1 fruit fly cellular context compared by ENCODE assay signal in genomic region chr2L:10276846-10277245, dm6.
TF ChIP-seq lines count a peak whose summit lies in the region.

No protein-coding gene starts in this region.

TF ChIP-seq in whole organism, embryonic, 481 proteins besides CTCF, POLR2A, EP300 and RAD21 (continued from another document and continues in another):
- no peak for TF ChIP-seq pan (optimal IDR thresholded peaks at IDR 0.05; lab: Kevin White, UChicago)
- peak in 1 of 2 experiments; percentile 27 for TF ChIP-seq pan (GFP tag; optimal IDR thresholded peaks at IDR 0.05 in 1 of 2, IDR thresholded peaks at IDR 0.05 in 1 of 2)
- no peak for TF ChIP-seq ems (GFP tag; optimal IDR thresholded peaks at IDR 0.05; lab: Kevin White, UChicago)
- TF ChIP-seq bsh (GFP tag; optimal IDR thresholded peaks at IDR 0.05; lab: Kevin White, UChicago), result peak; percentile 9 to 22
- peak; percentile 13 for TF ChIP-seq CG9609 (GFP tag; optimal IDR thresholded peaks at IDR 0.05; lab: Kevin White, UChicago)
- no peak for TF ChIP-seq E2f2 (GFP tag; IDR thresholded peaks at IDR 0.05; lab: Robert Waterston, UW)
- peak; percentile 25; the same call in 1 of the 3 replicates for TF ChIP-seq ase (GFP tag; IDR thresholded peaks at IDR 0.05; lab: Robert Waterston, UW)
- TF ChIP-seq CG9932 (GFP tag; IDR thresholded peaks at IDR 0.05; lab: Robert Waterston, UW), result no peak
- no peak for TF ChIP-seq CG13424 (tag; optimal IDR thresholded peaks at IDR 0.05; lab: Kevin White, UChicago)
- TF ChIP-seq dmrt11E (tag; optimal IDR thresholded peaks at IDR 0.05; lab: Kevin White, UChicago), result no peak
- 0 out of 3 replicates have a peak, but pooled peaks have one; percentile 13 for TF ChIP-seq CG7357 (GFP tag; IDR thresholded peaks at IDR 0.05; lab: Robert Waterston, UW)
- no peak for TF ChIP-seq NK7.1 (GFP tag; optimal IDR thresholded peaks at IDR 0.05; lab: Kevin White, UChicago)
- no peak for TF ChIP-seq CG8478 (optimal IDR thresholded peaks at IDR 0.05; lab: Kevin White, UChicago)
- TF ChIP-seq schlank (tag; optimal IDR thresholded peaks at IDR 0.05; lab: Kevin White, UChicago), result no peak
- no peak for TF ChIP-seq MBD-R2 (GFP tag; IDR thresholded peaks at IDR 0.05; lab: Robert Waterston, UW)
- TF ChIP-seq chif (GFP tag; optimal IDR thresholded peaks at IDR 0.05; lab: Kevin White, UChicago), result no peak
- TF ChIP-seq CG17802 (tag; optimal IDR thresholded peaks at IDR 0.05; lab: Kevin White, UChicago), result no peak
- TF ChIP-seq CG6813 (GFP tag; optimal IDR thresholded peaks at IDR 0.05; lab: Kevin White, UChicago), result no peak
- no peak for TF ChIP-seq B-H1 (GFP tag; IDR thresholded peaks at IDR 0.05; lab: Robert Waterston, UW)
- no peak for TF ChIP-seq gro (GFP tag; optimal IDR thresholded peaks at IDR 0.05; lab: Kevin White, UChicago)
- TF ChIP-seq CG6689 (GFP tag; IDR thresholded peaks at IDR 0.05; lab: Robert Waterston, UW), result peak; percentile 19; the same call in 1 of the 2 replicates
- no peak for TF ChIP-seq CG6854 (GFP tag; optimal IDR thresholded peaks at IDR 0.05; lab: Kevin White, UChicago)
- TF ChIP-seq Optix (GFP tag; IDR thresholded peaks at IDR 0.05; lab: Robert Waterston, UW), result no peak
- peak; percentile 62 for TF ChIP-seq zfh1 (GFP tag; IDR thresholded peaks at IDR 0.05; lab: Robert Waterston, UW)
- TF ChIP-seq peb (GFP tag; IDR thresholded peaks at IDR 0.05; lab: Robert Waterston, UW), result peak; percentile 11; the same call in 1 of the 2 replicates
- TF ChIP-seq CG17385 (GFP tag; optimal IDR thresholded peaks at IDR 0.05; lab: Kevin White, UChicago), result no peak
- TF ChIP-seq Aef1 (GFP tag; IDR thresholded peaks at IDR 0.05; lab: Robert Waterston, UW), result no peak
- no peak for TF ChIP-seq Opbp (GFP tag; IDR thresholded peaks at IDR 0.05; lab: Robert Waterston, UW; ENCODE audit: partially characterized antibody)
- TF ChIP-seq CG9797 (GFP tag; optimal IDR thresholded peaks at IDR 0.05; lab: Kevin White, UChicago), result no peak
- TF ChIP-seq Poxn (GFP tag; IDR thresholded peaks at IDR 0.05; lab: Robert Waterston, UW), result no peak
- no peak for TF ChIP-seq MTF-1 (GFP tag; optimal IDR thresholded peaks at IDR 0.05; lab: Kevin White, UChicago; ENCODE audit: borderline replicate concordance)
- no peak for TF ChIP-seq esg (GFP tag; conservative IDR thresholded peaks at IDR 0.05; lab: Robert Waterston, UW)
- TF ChIP-seq Gsc (GFP tag; IDR thresholded peaks at IDR 0.05; lab: Robert Waterston, UW), result no peak
- no peak for TF ChIP-seq CG15073 (GFP tag; optimal IDR thresholded peaks at IDR 0.05; lab: Kevin White, UChicago)
- no peak for TF ChIP-seq CG34224 (GFP tag; IDR thresholded peaks at IDR 0.05; lab: Robert Waterston, UW; ENCODE audit: partially characterized antibody)
- no peak for TF ChIP-seq kni (GFP tag; optimal IDR thresholded peaks at IDR 0.05; lab: Kevin White, UChicago)
- no peak for TF ChIP-seq vfl (GFP tag; optimal IDR thresholded peaks at IDR 0.05; lab: Kevin White, UChicago)
- TF ChIP-seq CG4424 (GFP tag; optimal IDR thresholded peaks at IDR 0.05; lab: Kevin White, UChicago), result no peak
- TF ChIP-seq CG18011 (GFP tag; optimal IDR thresholded peaks at IDR 0.05; lab: Kevin White, UChicago), result peak; percentile 10
- no peak for TF ChIP-seq CHES-1-like (GFP tag; optimal IDR thresholded peaks at IDR 0.05; lab: Kevin White, UChicago)
- TF ChIP-seq caup (GFP tag; optimal IDR thresholded peaks at IDR 0.05; lab: Kevin White, UChicago; ENCODE audit: severe bottlenecking), result no peak
- TF ChIP-seq CG11504 (tag; optimal IDR thresholded peaks at IDR 0.05; lab: Kevin White, UChicago), result no peak
- TF ChIP-seq Side (GFP tag; optimal IDR thresholded peaks at IDR 0.05; lab: Kevin White, UChicago), result peak; percentile 39
- TF ChIP-seq pum (GFP tag; optimal IDR thresholded peaks at IDR 0.05; lab: Kevin White, UChicago), result no peak
- no peak for TF ChIP-seq vnd (GFP tag; IDR thresholded peaks at IDR 0.05; lab: Robert Waterston, UW; ENCODE audit: partially characterized antibody)
- no peak for TF ChIP-seq CG30020 (tag; optimal IDR thresholded peaks at IDR 0.05; lab: Kevin White, UChicago)
- no peak for TF ChIP-seq CG18476 (GFP tag; optimal IDR thresholded peaks at IDR 0.05; lab: Kevin White, UChicago)
- no peak for TF ChIP-seq dan (GFP tag; IDR thresholded peaks at IDR 0.05; lab: Robert Waterston, UW)
- no peak for TF ChIP-seq pros (GFP tag; optimal IDR thresholded peaks at IDR 0.05; lab: Kevin White, UChicago)
- TF ChIP-seq CG15011 (GFP tag; optimal IDR thresholded peaks at IDR 0.05; lab: Kevin White, UChicago), result no peak
- TF ChIP-seq zfh2 (GFP tag; optimal IDR thresholded peaks at IDR 0.05; lab: Kevin White, UChicago), result no peak
- TF ChIP-seq CG11723 (GFP tag; optimal IDR thresholded peaks at IDR 0.05; lab: Kevin White, UChicago), result no peak
- no peak for TF ChIP-seq Fer2 (tag; optimal IDR thresholded peaks at IDR 0.05; lab: Kevin White, UChicago)
- TF ChIP-seq sc (optimal IDR thresholded peaks at IDR 0.05; lab: Kevin White, UChicago), result no peak
- TF ChIP-seq sc (GFP tag; optimal IDR thresholded peaks at IDR 0.05; lab: Kevin White, UChicago), result no peak
- TF ChIP-seq Xbp1 (GFP tag; optimal IDR thresholded peaks at IDR 0.05; lab: Kevin White, UChicago), result peak; percentile 39
- no peak for TF ChIP-seq ac (GFP tag; optimal IDR thresholded peaks at IDR 0.05; lab: Kevin White, UChicago)
- TF ChIP-seq CG7963 (GFP tag; IDR thresholded peaks at IDR 0.05; lab: Robert Waterston, UW; ENCODE audit: partially characterized antibody), result no peak
- TF ChIP-seq sug (tag; optimal IDR thresholded peaks at IDR 0.05; lab: Kevin White, UChicago), result no peak
- TF ChIP-seq ewg (GFP tag; optimal IDR thresholded peaks at IDR 0.05; lab: Kevin White, UChicago), result no peak
- TF ChIP-seq Bteb2 (GFP tag; optimal IDR thresholded peaks at IDR 0.05; lab: Kevin White, UChicago), result no peak
- 0 out of 3 replicates have a peak, but pooled peaks have one; percentile 46 for TF ChIP-seq ken (GFP tag; IDR thresholded peaks at IDR 0.05; lab: Robert Waterston, UW)
- peak; percentile 7 for TF ChIP-seq Dad (GFP tag; optimal IDR thresholded peaks at IDR 0.05; lab: Kevin White, UChicago)
- TF ChIP-seq CG12219 (GFP tag; optimal IDR thresholded peaks at IDR 0.05; lab: Kevin White, UChicago), result no peak
- no peak for TF ChIP-seq gcm (GFP tag; optimal IDR thresholded peaks at IDR 0.05; lab: Kevin White, UChicago)
- TF ChIP-seq CG2712 (tag; optimal IDR thresholded peaks at IDR 0.05; lab: Kevin White, UChicago), result no peak
- no peak for TF ChIP-seq CG6683 (GFP tag; optimal IDR thresholded peaks at IDR 0.05; lab: Kevin White, UChicago)
- no peak for TF ChIP-seq Elba2 (GFP tag; optimal IDR thresholded peaks at IDR 0.05; lab: Kevin White, UChicago)
- no peak for TF ChIP-seq sisA (GFP tag; IDR thresholded peaks at IDR 0.05; lab: Robert Waterston, UW)
- TF ChIP-seq CG9215 (GFP tag; IDR thresholded peaks at IDR 0.05; lab: Robert Waterston, UW), result no peak
- TF ChIP-seq CG12744 (GFP tag; optimal IDR thresholded peaks at IDR 0.05; lab: Kevin White, UChicago), result no peak
- TF ChIP-seq tin (GFP tag; optimal IDR thresholded peaks at IDR 0.05; lab: Kevin White, UChicago), result no peak
- no peak for TF ChIP-seq pnt (GFP tag; optimal IDR thresholded peaks at IDR 0.05; lab: Kevin White, UChicago)
- TF ChIP-seq CG15514 (GFP tag; optimal IDR thresholded peaks at IDR 0.05; lab: Kevin White, UChicago), result no peak
- TF ChIP-seq ATbp (GFP tag; optimal IDR thresholded peaks at IDR 0.05; lab: Kevin White, UChicago), result no peak
- TF ChIP-seq ind (GFP tag; optimal IDR thresholded peaks at IDR 0.05; lab: Kevin White, UChicago), result peak; percentile 7
- TF ChIP-seq Hand (GFP tag; optimal IDR thresholded peaks at IDR 0.05; lab: Kevin White, UChicago), result no peak
- TF ChIP-seq HLHmδ (GFP tag; optimal IDR thresholded peaks at IDR 0.05; lab: Kevin White, UChicago), result no peak
- no peak for TF ChIP-seq org-1 (GFP tag; optimal IDR thresholded peaks at IDR 0.05; lab: Kevin White, UChicago)
- TF ChIP-seq ato (GFP tag; IDR thresholded peaks at IDR 0.05; lab: Robert Waterston, UW; ENCODE audit: partially characterized antibody), result no peak
- TF ChIP-seq CG12659 (GFP tag; optimal IDR thresholded peaks at IDR 0.05; lab: Kevin White, UChicago), result no peak
- TF ChIP-seq CG1647 (GFP tag; optimal IDR thresholded peaks at IDR 0.05; lab: Kevin White, UChicago), result peak; percentile 36
- no peak for TF ChIP-seq CG14860 (GFP tag; IDR thresholded peaks at IDR 0.05; lab: Robert Waterston, UW; ENCODE audit: partially characterized antibody)
- TF ChIP-seq dati (GFP tag; IDR thresholded peaks at IDR 0.05; lab: Robert Waterston, UW), result 0 out of 2 replicates have a peak, but pooled peaks have one; percentile 8
- TF ChIP-seq gce (GFP tag; IDR thresholded peaks at IDR 0.05; lab: Robert Waterston, UW), result 0 out of 3 replicates have a peak, but pooled peaks have one; percentile 19
- no peak for TF ChIP-seq Hey (tag; optimal IDR thresholded peaks at IDR 0.05; lab: Kevin White, UChicago)
- no peak for TF ChIP-seq lilli (GFP tag; optimal IDR thresholded peaks at IDR 0.05; lab: Kevin White, UChicago)
- no peak for TF ChIP-seq CkIIα-i1 (GFP tag; IDR thresholded peaks at IDR 0.05; lab: Robert Waterston, UW)
- TF ChIP-seq CG10543 (GFP tag; optimal IDR thresholded peaks at IDR 0.05; lab: Kevin White, UChicago), result no peak
- TF ChIP-seq CG7745 (tag; optimal IDR thresholded peaks at IDR 0.05; lab: Kevin White, UChicago), result no peak
- TF ChIP-seq CG10147 (GFP tag; optimal IDR thresholded peaks at IDR 0.05; lab: Kevin White, UChicago), result no peak
- no peak for TF ChIP-seq pb (GFP tag; optimal IDR thresholded peaks at IDR 0.05; lab: Kevin White, UChicago)
- peak; percentile 7 for TF ChIP-seq CG7786 (GFP tag; optimal IDR thresholded peaks at IDR 0.05; lab: Kevin White, UChicago)
- no peak for TF ChIP-seq vvl (GFP tag; IDR thresholded peaks at IDR 0.05; lab: Robert Waterston, UW)
- TF ChIP-seq hth (optimal IDR thresholded peaks at IDR 0.05; lab: Kevin White, UChicago), result no peak
- TF ChIP-seq CG8290 (GFP tag; optimal IDR thresholded peaks at IDR 0.05; lab: Kevin White, UChicago), result no peak
- TF ChIP-seq CG8290 (tag; optimal IDR thresholded peaks at IDR 0.05; lab: Kevin White, UChicago), result no peak
- TF ChIP-seq CG4282 (GFP tag; optimal IDR thresholded peaks at IDR 0.05; lab: Kevin White, UChicago), result no peak
- peak; percentile 32 for TF ChIP-seq az2 (GFP tag; optimal IDR thresholded peaks at IDR 0.05; lab: Kevin White, UChicago)
- TF ChIP-seq bcd (GFP tag; optimal IDR thresholded peaks at IDR 0.05; lab: Kevin White, UChicago), result no peak
- TF ChIP-seq amos (GFP tag; IDR thresholded peaks at IDR 0.05; lab: Robert Waterston, UW; ENCODE audit: partially characterized antibody), result no peak
- TF ChIP-seq E2f1 (GFP tag; IDR thresholded peaks at IDR 0.05; lab: Robert Waterston, UW), result peak; percentile 38; the same call in 1 of the 2 replicates
- TF ChIP-seq Drgx (GFP tag; IDR thresholded peaks at IDR 0.05; lab: Robert Waterston, UW), result peak; percentile 63
- no peak for TF ChIP-seq dimm (GFP tag; IDR thresholded peaks at IDR 0.05; lab: Robert Waterston, UW)
- no peak for TF ChIP-seq ara (GFP tag; IDR thresholded peaks at IDR 0.05; lab: Robert Waterston, UW)
- TF ChIP-seq H15 (GFP tag; IDR thresholded peaks at IDR 0.05; lab: Robert Waterston, UW), result no peak
- peak; percentile 1 for TF ChIP-seq en (GFP tag; optimal IDR thresholded peaks at IDR 0.05; lab: Kevin White, UChicago)
- no peak for TF ChIP-seq emc (GFP tag; optimal IDR thresholded peaks at IDR 0.05; lab: Kevin White, UChicago)
- TF ChIP-seq CG14050 (GFP tag; IDR thresholded peaks at IDR 0.05; lab: Robert Waterston, UW), result no peak
- no peak for TF ChIP-seq CG11398 (GFP tag; optimal IDR thresholded peaks at IDR 0.05; lab: Kevin White, UChicago)
- no peak for TF ChIP-seq Ravus (GFP tag; IDR thresholded peaks at IDR 0.05; lab: Robert Waterston, UW)
- no peak for TF ChIP-seq Nf-YC (tag; optimal IDR thresholded peaks at IDR 0.05; lab: Kevin White, UChicago)
- TF ChIP-seq CG6791 (GFP tag; IDR thresholded peaks at IDR 0.05; lab: Robert Waterston, UW; ENCODE audit: partially characterized antibody), result no peak
- no peak for TF ChIP-seq usp (GFP tag; optimal IDR thresholded peaks at IDR 0.05; lab: Kevin White, UChicago)
- TF ChIP-seq CG32772 (GFP tag; IDR thresholded peaks at IDR 0.05; lab: Robert Waterston, UW), result no peak
- TF ChIP-seq CG2889 (GFP tag; IDR thresholded peaks at IDR 0.05; lab: Robert Waterston, UW), result no peak
- TF ChIP-seq pho (GFP tag; optimal IDR thresholded peaks at IDR 0.05; lab: Kevin White, UChicago), result no peak
- no peak for TF ChIP-seq D19B (GFP tag; optimal IDR thresholded peaks at IDR 0.05; lab: Kevin White, UChicago)
- peak; percentile 25 for TF ChIP-seq CG4820 (GFP tag; optimal IDR thresholded peaks at IDR 0.05; lab: Kevin White, UChicago)
- TF ChIP-seq Jarid2 (GFP tag; optimal IDR thresholded peaks at IDR 0.05; lab: Kevin White, UChicago), result no peak
- TF ChIP-seq sd (tag; optimal IDR thresholded peaks at IDR 0.05; lab: Kevin White, UChicago), result no peak
- no peak for TF ChIP-seq CG15601 (tag; optimal IDR thresholded peaks at IDR 0.05; lab: Kevin White, UChicago)
- peak; percentile 30; the same call in 1 of the 3 replicates for TF ChIP-seq CG17361 (GFP tag; IDR thresholded peaks at IDR 0.05; lab: Robert Waterston, UW)
- TF ChIP-seq Neu2 (GFP tag; optimal IDR thresholded peaks at IDR 0.05; lab: Kevin White, UChicago; ENCODE audit: borderline replicate concordance), result no peak
- no peak for TF ChIP-seq CG4360 (GFP tag; IDR thresholded peaks at IDR 0.05; lab: Robert Waterston, UW)
- TF ChIP-seq CG12155 (GFP tag; optimal IDR thresholded peaks at IDR 0.05; lab: Kevin White, UChicago), result no peak
- no peak for TF ChIP-seq Fer1 (GFP tag; optimal IDR thresholded peaks at IDR 0.05; lab: Kevin White, UChicago)
- TF ChIP-seq Eip74EF (GFP tag; optimal IDR thresholded peaks at IDR 0.05; lab: Kevin White, UChicago), result no peak
- no peak for TF ChIP-seq pita (GFP tag; optimal IDR thresholded peaks at IDR 0.05; lab: Kevin White, UChicago)
- TF ChIP-seq CG14441 (GFP tag; IDR thresholded peaks at IDR 0.05; lab: Robert Waterston, UW), result peak; percentile 41; the same call in 1 of the 2 replicates
- TF ChIP-seq zf30C (GFP tag; optimal IDR thresholded peaks at IDR 0.05; lab: Kevin White, UChicago), result peak; percentile 89
- TF ChIP-seq CG13894 (tag; optimal IDR thresholded peaks at IDR 0.05; lab: Kevin White, UChicago), result no peak
- peak; percentile 11 for TF ChIP-seq CG7987 (GFP tag; optimal IDR thresholded peaks at IDR 0.05; lab: Kevin White, UChicago)
- no peak for TF ChIP-seq tap (tag; optimal IDR thresholded peaks at IDR 0.05; lab: Kevin White, UChicago)
- TF ChIP-seq Scr (GFP tag; IDR thresholded peaks at IDR 0.05; lab: Robert Waterston, UW; ENCODE audit: partially characterized antibody), result no peak
- no peak for TF ChIP-seq YL-1 (GFP tag; optimal IDR thresholded peaks at IDR 0.05; lab: Kevin White, UChicago)
